Worm (Caenorhabditis elegans) whole organism, L1 larva: ENCODE results near the gene gsnl-1.

ENCODE experiments used
- C04F5.9 ChIP-seq: sonication (generic microtip); optimal IDR thresholded peaks from 2 replicates; lab custom pipeline; 2016; ENCODE audit warnings: missing genetic modification characterization, missing compliant biosample characterization
- C16A3.4 ChIP-seq: fragments of 150-350 bp; optimal IDR thresholded peaks from 2 replicates; lab custom pipeline; 2014; ENCODE audit warnings: missing biosample characterization, missing genetic modification characterization
- F16B12.6 ChIP-seq: fragments of 150-350 bp; optimal IDR thresholded peaks from 2 replicates; lab custom pipeline; 2014; ENCODE audit warnings: missing biosample characterization, missing genetic modification characterization
- alr-1 ChIP-seq: fragments of 200-800 bp; sonication (Bioruptor generic); optimal IDR thresholded peaks from 2 replicates; lab custom pipeline; 2018; ENCODE audit warnings: borderline replicate concordance, mild to moderate bottlenecking, missing genetic modification characterization, missing compliant biosample characterization
- aly-2 ChIP-seq: fragments of 150-350 bp; optimal IDR thresholded peaks from 2 replicates; lab custom pipeline; 2014; ENCODE audit warnings: missing biosample characterization, missing genetic modification characterization
- blmp-1 ChIP-seq: fragments of 150-350 bp; optimal IDR thresholded peaks from 2 replicates; lab custom pipeline; 2014; ENCODE audit warnings: missing biosample characterization, missing genetic modification characterization
- elt-2 ChIP-seq: sonication (generic microtip); optimal IDR thresholded peaks from 2 replicates; lab custom pipeline; 2016; ENCODE audit warnings: missing genetic modification characterization, mild to moderate bottlenecking, inconsistent platforms, missing compliant biosample characterization, missing genetic modification reagents
- elt-3 ChIP-seq, 6 experiments: fragments of 150-350 bp in 1 of 6; sonication (generic microtip); optimal IDR thresholded peaks; 2 replicates each; lab custom pipeline; 2017 to 2018; ENCODE audit warnings: missing biosample characterization in 6 of 6, missing genetic modification characterization in 6 of 6, inconsistent platforms in 1 of 6
- fkh-10 ChIP-seq: sonication (generic microtip); optimal IDR thresholded peaks from 2 replicates; lab custom pipeline; 2017; ENCODE audit warnings: missing biosample characterization, missing genetic modification reagents, missing genetic modification characterization
- fkh-4 ChIP-seq: sonication (generic microtip); optimal IDR thresholded peaks from 2 replicates; lab custom pipeline; 2016; ENCODE audit warnings: missing compliant biosample characterization, missing genetic modification characterization, borderline replicate concordance
- fkh-8 ChIP-seq: sonication (generic microtip); optimal IDR thresholded peaks from 2 replicates; lab custom pipeline; 2016; ENCODE audit warnings: mild to moderate bottlenecking, missing genetic modification characterization, missing compliant biosample characterization
- irx-1 ChIP-seq: sonication (generic microtip); optimal IDR thresholded peaks from 2 replicates; lab custom pipeline; 2016; ENCODE audit warnings: missing genetic modification characterization, missing compliant biosample characterization
- isw-1 ChIP-seq: fragments of 200-800 bp; sonication (Bioruptor generic); IDR thresholded peaks from 2 replicates; pipeline ENCODE4 v1.3.6; 2022; ENCODE audit warnings: missing genetic modification characterization, missing compliant biosample characterization
- jun-1 ChIP-seq: fragments of 150-350 bp; optimal IDR thresholded peaks from 2 replicates; lab custom pipeline; 2014; ENCODE audit warnings: missing biosample characterization, missing genetic modification reagents, missing genetic modification characterization
- lin-14 ChIP-seq: fragments of 200-800 bp; sonication (Bioruptor generic); optimal IDR thresholded peaks from 2 replicates; lab custom pipeline; 2018; ENCODE audit warnings: mild to moderate bottlenecking, missing genetic modification characterization, moderate library complexity, missing compliant biosample characterization
- lin-35 ChIP-seq, 2 experiments: fragments of 150-350 bp; optimal IDR thresholded peaks; 2 replicates each; lab custom pipeline; 2014; ENCODE audit warnings: missing biosample characterization in 2 of 2, missing genetic modification characterization in 2 of 2, missing genetic modification reagents in 2 of 2
- lin-39 ChIP-seq: fragments of 150-350 bp; optimal IDR thresholded peaks from 2 replicates; lab custom pipeline; 2014; ENCODE audit warnings: missing biosample characterization, missing genetic modification reagents, missing genetic modification characterization
- lir-3 ChIP-seq: sonication (generic microtip); optimal IDR thresholded peaks from 2 replicates; lab custom pipeline; 2016; ENCODE audit warnings: mild to moderate bottlenecking, missing genetic modification characterization, moderate library complexity, missing compliant biosample characterization; ENCODE audit not compliant: poor library complexity
- lsy-2 ChIP-seq, 2 experiments: fragments of 150-350 bp; optimal IDR thresholded peaks; 2 replicates each; lab custom pipeline; 2014; ENCODE audit warnings: missing biosample characterization in 2 of 2, missing genetic modification characterization in 2 of 2
- mab-9 ChIP-seq: fragments of 200-800 bp; sonication (Bioruptor generic); IDR thresholded peaks from 2 replicates; pipeline ENCODE4 v1.3.6; 2022; ENCODE audit warnings: missing genetic modification reagents, missing genetic modification characterization, missing compliant biosample characterization
- mdl-1 ChIP-seq, 2 experiments: fragments of 150-350 bp; optimal IDR thresholded peaks; 2 replicates each; lab custom pipeline; 2014 to 2017; ENCODE audit warnings: missing biosample characterization in 2 of 2, missing genetic modification characterization in 2 of 2, inconsistent platforms in 1 of 2
- mep-1 ChIP-seq: fragments of 150-350 bp; optimal IDR thresholded peaks from 2 replicates; lab custom pipeline; 2014; ENCODE audit warnings: missing biosample characterization, missing genetic modification characterization
- nhr-20 ChIP-seq: sonication (generic microtip); optimal IDR thresholded peaks from 2 replicates; lab custom pipeline; 2016; ENCODE audit warnings: mild to moderate bottlenecking, missing genetic modification characterization, missing compliant biosample characterization
- nhr-237 ChIP-seq: fragments of 150-350 bp; optimal IDR thresholded peaks from 2 replicates; lab custom pipeline; 2014; ENCODE audit warnings: missing biosample characterization, missing genetic modification characterization
- nhr-28 ChIP-seq: fragments of 150-350 bp; optimal IDR thresholded peaks from 2 replicates; lab custom pipeline; 2014; ENCODE audit warnings: missing biosample characterization, missing genetic modification characterization
- nhr-47 ChIP-seq: sonication (generic microtip); optimal IDR thresholded peaks from 2 replicates; lab custom pipeline; 2016; ENCODE audit warnings: mild to moderate bottlenecking, missing genetic modification characterization, moderate library complexity, missing compliant biosample characterization
- nhr-71 ChIP-seq: sonication (generic microtip); optimal IDR thresholded peaks from 2 replicates; lab custom pipeline; 2016; ENCODE audit warnings: mild to moderate bottlenecking, missing genetic modification characterization, moderate library complexity, missing compliant biosample characterization
- nhr-76 ChIP-seq: sonication (generic microtip); optimal IDR thresholded peaks from 2 replicates; lab custom pipeline; 2017; ENCODE audit warnings: missing biosample characterization, missing genetic modification characterization
- nhr-84 ChIP-seq: sonication (generic microtip); optimal IDR thresholded peaks from 2 replicates; lab custom pipeline; 2017; ENCODE audit warnings: missing biosample characterization, missing genetic modification characterization
- nhr-85 ChIP-seq: sonication (generic microtip); peaks from one replicate; lab custom pipeline; 2016; ENCODE audit warnings: missing genetic modification characterization, inconsistent platforms, missing compliant biosample characterization
- nhr-90 ChIP-seq: sonication (generic microtip); optimal IDR thresholded peaks from 2 replicates; lab custom pipeline; 2016; ENCODE audit warnings: mild to moderate bottlenecking, missing genetic modification characterization, missing compliant biosample characterization; ENCODE audit not compliant: poor library complexity
- pqm-1 ChIP-seq: sonication (generic microtip); optimal IDR thresholded peaks from 3 replicates; lab custom pipeline; 2017; ENCODE audit warnings: missing biosample characterization, missing genetic modification characterization
- rnt-1 ChIP-seq: sonication (generic microtip); optimal IDR thresholded peaks from 2 replicates; lab custom pipeline; 2016; ENCODE audit warnings: mild to moderate bottlenecking, missing genetic modification characterization, moderate library complexity, missing compliant biosample characterization
- skn-1 ChIP-seq: fragments of 150-350 bp; optimal IDR thresholded peaks from 2 replicates; lab custom pipeline; 2014; ENCODE audit warnings: missing biosample characterization, missing genetic modification characterization
- snu-23 ChIP-seq: sonication (generic microtip); optimal IDR thresholded peaks from 2 replicates; lab custom pipeline; 2016; ENCODE audit warnings: missing genetic modification characterization, missing compliant biosample characterization
- sox-4 ChIP-seq: sonication (generic microtip); optimal IDR thresholded peaks from 2 replicates; lab custom pipeline; 2016; ENCODE audit warnings: missing genetic modification characterization, missing compliant biosample characterization
- sptf-1 ChIP-seq: fragments of 150-350 bp; optimal IDR thresholded peaks from 2 replicates; lab custom pipeline; 2014; ENCODE audit warnings: missing biosample characterization, missing genetic modification characterization
- tbx-2 ChIP-seq: sonication (generic microtip); optimal IDR thresholded peaks from 2 replicates; lab custom pipeline; 2016; ENCODE audit warnings: missing genetic modification characterization, missing compliant biosample characterization
- tlp-1 ChIP-seq: fragments of 150-350 bp; optimal IDR thresholded peaks from 2 replicates; lab custom pipeline; 2014; ENCODE audit warnings: missing biosample characterization, missing genetic modification characterization
- unc-30 ChIP-seq: sonication (generic microtip); optimal IDR thresholded peaks from 2 replicates; lab custom pipeline; 2017; ENCODE audit warnings: missing biosample characterization, missing genetic modification characterization
- unc-62 ChIP-seq: fragments of 150-350 bp; optimal IDR thresholded peaks from 2 replicates; lab custom pipeline; 2014; ENCODE audit warnings: missing biosample characterization, missing genetic modification reagents, missing genetic modification characterization
- unc-86 ChIP-seq: sonication (generic microtip); optimal IDR thresholded peaks from 2 replicates; lab custom pipeline; 2016; ENCODE audit warnings: missing genetic modification characterization, missing compliant biosample characterization
- vab-15 ChIP-seq: sonication (generic microtip); optimal IDR thresholded peaks from 2 replicates; lab custom pipeline; 2017; ENCODE audit warnings: missing genotype, mild to moderate bottlenecking, missing genetic modification characterization, missing compliant biosample characterization
- xbp-1 ChIP-seq: sonication (generic microtip); optimal IDR thresholded peaks from 2 replicates; lab custom pipeline; 2016; ENCODE audit warnings: missing genetic modification characterization, missing compliant biosample characterization
- zag-1 ChIP-seq: fragments of 150-350 bp; optimal IDR thresholded peaks from 2 replicates; lab custom pipeline; 2014; ENCODE audit warnings: missing biosample characterization, missing genetic modification characterization
- zip-4 ChIP-seq: fragments of 200-800 bp; sonication (Bioruptor generic); optimal IDR thresholded peaks from 2 replicates; lab custom pipeline; 2018; ENCODE audit warnings: mild to moderate bottlenecking, missing genetic modification characterization, moderate library complexity, missing compliant biosample characterization
- ztf-11 ChIP-seq, 2 experiments: sonication (generic microtip); optimal IDR thresholded peaks; 2 replicates each; lab custom pipeline; 2016 to 2017; ENCODE audit warnings: missing genetic modification characterization in 2 of 2, missing biosample characterization in 1 of 2, missing compliant biosample characterization in 1 of 2
- ztf-4 ChIP-seq: fragments of 150-350 bp; optimal IDR thresholded peaks from 2 replicates; lab custom pipeline; 2014; ENCODE audit warnings: missing biosample characterization, missing genetic modification characterization

Gene gsnl-1

DNA sequence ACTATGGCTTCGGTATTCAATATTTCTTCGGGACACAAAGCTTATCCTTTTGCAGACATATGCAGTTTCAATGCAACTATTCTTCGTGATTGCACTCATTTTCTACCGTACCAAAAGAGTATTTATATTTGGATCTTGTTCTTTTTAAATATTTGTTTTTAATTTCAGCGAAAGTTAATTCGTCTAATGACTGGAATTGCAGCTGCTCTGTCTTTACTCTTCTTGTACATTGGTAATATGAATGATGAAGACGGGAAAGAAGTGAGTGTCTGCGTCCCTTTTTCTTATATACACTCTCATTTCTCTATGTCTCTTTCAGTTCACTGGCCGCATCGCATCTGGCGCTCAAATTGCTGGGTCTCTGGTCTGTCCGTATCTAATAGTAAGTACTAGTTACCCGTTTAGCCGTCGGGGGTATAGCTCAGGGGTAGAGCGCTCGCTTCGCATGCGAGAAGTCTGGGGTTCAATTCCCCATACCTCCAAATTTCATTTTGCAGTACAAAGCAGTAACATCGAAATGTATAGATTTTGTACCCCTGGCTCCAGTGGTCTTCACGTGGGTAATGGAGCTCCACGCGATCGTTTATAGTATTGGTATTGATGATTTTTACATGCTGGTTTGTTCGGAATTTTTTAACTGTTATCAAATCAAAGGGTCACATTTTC, 6.4 kb downstream of the gsnl-1 start (continued):
- peak; percentile 18 for TF ChIP-seq lin-39 (tag; lab: Kevin White, UChicago)
- TF ChIP-seq unc-86 (tag; lab: Kevin White, UChicago) = peak; percentile 66
- no peak for TF ChIP-seq tlp-1 (tag; lab: Kevin White, UChicago)
- no peak for TF ChIP-seq nhr-237 (tag; lab: Kevin White, UChicago)
- peak; percentile 48 for TF ChIP-seq skn-1 (tag; lab: Kevin White, UChicago)
- peak; percentile 40 for TF ChIP-seq fkh-10
- peak; percentile 89 for TF ChIP-seq snu-23 (GFP tag; lab: Kevin White, UChicago)
- peak; percentile 83 for TF ChIP-seq nhr-85 (tag; lab: Kevin White, UChicago)
- no peak for TF ChIP-seq unc-30 (tag; lab: Kevin White, UChicago)
- TF ChIP-seq jun-1 (tag; lab: Kevin White, UChicago) = peak; percentile 10
- TF ChIP-seq lin-14 (GFP tag; lab: Kevin White, UChicago) = peak; percentile 81
- TF ChIP-seq pqm-1 = no peak
- TF ChIP-seq fkh-8 (tag; lab: Kevin White, UChicago) = peak; percentile 68
- peak in 2 of 6 experiments; percentile 18 to 45 for TF ChIP-seq elt-3 (tag; optimal IDR thresholded peaks at IDR 0.05; lab: Kevin White, UChicago)
- TF ChIP-seq, all 84 proteins: peak for 51

DNA sequence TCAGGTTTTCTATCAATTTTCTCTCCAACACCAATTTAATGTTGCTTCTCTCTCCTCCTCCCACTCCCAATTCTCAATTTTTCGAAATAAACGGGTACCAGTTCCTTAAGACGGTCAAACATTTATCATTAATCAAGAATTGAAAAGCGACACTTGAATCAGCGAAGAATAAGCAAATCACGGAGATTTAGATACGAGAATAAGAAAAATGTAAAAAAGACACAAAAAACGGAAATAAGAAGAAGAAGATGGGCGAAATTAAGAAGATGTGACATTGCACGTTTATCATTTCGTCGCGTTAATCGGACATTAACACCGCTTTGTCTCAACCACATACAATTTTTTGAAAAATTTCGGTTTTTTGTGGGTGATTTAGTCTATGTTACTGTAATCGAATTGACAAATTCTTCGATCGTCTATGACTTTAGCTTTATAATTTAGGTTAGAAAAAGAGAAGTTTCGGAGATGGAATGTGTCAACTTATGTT, 7.7 kb downstream of the gsnl-1 start, which contains the start of gene haao-1:
Gene haao-1, plus strand, starts transcription at position 437 of the 487 bp plus-strand sequence.
- TF ChIP-seq elt-3 (tag; optimal IDR thresholded peaks at IDR 0.05; lab: Kevin White, UChicago) (peak in 1 of 6 experiments; percentile 57), sox-4 (tag; lab: Kevin White, UChicago) (no peak), nhr-71 (tag; lab: Kevin White, UChicago) (peak; percentile 36), lin-14 (GFP tag; lab: Kevin White, UChicago) (peak; percentile 57), blmp-1 (tag; lab: Kevin White, UChicago) (peak; percentile 69), tbx-2 (peak; percentile 23), nhr-85 (tag; lab: Kevin White, UChicago) (peak; percentile 77), snu-23 (GFP tag; lab: Kevin White, UChicago) (no peak), nhr-20 (peak; percentile 20), mep-1 (peak; percentile 30)

DNA sequence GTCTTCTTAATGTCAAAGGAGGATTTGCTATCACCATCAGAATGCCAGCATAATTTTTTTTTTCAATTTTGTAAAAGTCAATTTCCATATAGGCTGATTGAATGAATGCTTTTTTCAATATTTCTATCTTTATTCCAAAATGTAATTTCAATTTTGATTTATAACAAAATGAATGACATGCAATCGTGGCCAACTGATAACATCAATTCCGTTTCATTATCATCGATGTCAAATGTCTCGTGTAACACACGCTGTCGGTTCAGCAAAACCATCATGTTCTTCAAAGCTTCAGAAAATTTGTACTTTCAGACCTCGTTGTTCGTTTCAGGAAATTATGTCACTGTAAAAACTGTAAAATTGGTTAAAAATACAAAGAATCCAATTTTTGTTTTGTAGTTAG, 10.1 kb downstream of the gsnl-1 start:
- no peak for TF ChIP-seq isw-1
- peak; percentile 30 for TF ChIP-seq nhr-20
- TF ChIP-seq C04F5.9 (tag; lab: Kevin White, UChicago) = no peak
- no peak for TF ChIP-seq aly-2 (tag; lab: Kevin White, UChicago)
- TF ChIP-seq zip-4 (GFP tag; lab: Kevin White, UChicago) = no peak
- no peak for TF ChIP-seq nhr-76
- no peak for TF ChIP-seq lin-39 (tag; lab: Kevin White, UChicago)
- no peak for TF ChIP-seq sptf-1 (tag; lab: Kevin White, UChicago)
- no peak for TF ChIP-seq xbp-1 (tag; lab: Kevin White, UChicago)
- peak in 1 of 2 experiments; percentile 11 for TF ChIP-seq mdl-1 (tag; optimal IDR thresholded peaks at IDR 0.05; lab: Kevin White, UChicago)
- TF ChIP-seq lin-35 (GFP tag; optimal IDR thresholded peaks at IDR 0.05; lab: Kevin White, UChicago) = peak in 1 of 2 experiments; percentile 40
- TF ChIP-seq C16A3.4 (tag; lab: Kevin White, UChicago) = no peak
- TF ChIP-seq nhr-47 (tag; lab: Kevin White, UChicago) = no peak
- TF ChIP-seq lsy-2 (tag; optimal IDR thresholded peaks at IDR 0.05; lab: Kevin White, UChicago) = no peak
- TF ChIP-seq mab-9 (GFP tag; lab: Robert Waterston, UW) = no peak
- TF ChIP-seq nhr-237 (tag; lab: Kevin White, UChicago) = no peak
- TF ChIP-seq fkh-4 = no peak
- no peak for TF ChIP-seq irx-1 (tag; lab: Kevin White, UChicago)
- TF ChIP-seq lir-3 (tag; lab: Kevin White, UChicago) = no peak
- TF ChIP-seq alr-1 (tag; lab: Kevin White, UChicago) = no peak
- TF ChIP-seq nhr-28 (tag; lab: Kevin White, UChicago) = no peak
- TF ChIP-seq unc-62 (GFP tag; lab: Kevin White, UChicago) = no peak
- no peak for TF ChIP-seq ztf-11 (tag; optimal IDR thresholded peaks at IDR 0.05; lab: Kevin White, UChicago)
- no peak for TF ChIP-seq F16B12.6 (tag; lab: Kevin White, UChicago)
- TF ChIP-seq elt-2 (tag; lab: Kevin White, UChicago) = peak; percentile 72
- peak; percentile 2 for TF ChIP-seq nhr-90 (tag; lab: Kevin White, UChicago)
- no peak for TF ChIP-seq rnt-1 (tag; lab: Kevin White, UChicago)
- no peak for TF ChIP-seq zag-1 (tag; lab: Kevin White, UChicago)
- TF ChIP-seq nhr-84 (tag; lab: Kevin White, UChicago) = no peak
- no peak for TF ChIP-seq vab-15 (tag; lab: Kevin White, UChicago)
- TF ChIP-seq ztf-4 (tag; lab: Kevin White, UChicago) = no peak
